5 fruit fly cellular contexts compared by ENCODE assay signal in the genomic region with DNA sequence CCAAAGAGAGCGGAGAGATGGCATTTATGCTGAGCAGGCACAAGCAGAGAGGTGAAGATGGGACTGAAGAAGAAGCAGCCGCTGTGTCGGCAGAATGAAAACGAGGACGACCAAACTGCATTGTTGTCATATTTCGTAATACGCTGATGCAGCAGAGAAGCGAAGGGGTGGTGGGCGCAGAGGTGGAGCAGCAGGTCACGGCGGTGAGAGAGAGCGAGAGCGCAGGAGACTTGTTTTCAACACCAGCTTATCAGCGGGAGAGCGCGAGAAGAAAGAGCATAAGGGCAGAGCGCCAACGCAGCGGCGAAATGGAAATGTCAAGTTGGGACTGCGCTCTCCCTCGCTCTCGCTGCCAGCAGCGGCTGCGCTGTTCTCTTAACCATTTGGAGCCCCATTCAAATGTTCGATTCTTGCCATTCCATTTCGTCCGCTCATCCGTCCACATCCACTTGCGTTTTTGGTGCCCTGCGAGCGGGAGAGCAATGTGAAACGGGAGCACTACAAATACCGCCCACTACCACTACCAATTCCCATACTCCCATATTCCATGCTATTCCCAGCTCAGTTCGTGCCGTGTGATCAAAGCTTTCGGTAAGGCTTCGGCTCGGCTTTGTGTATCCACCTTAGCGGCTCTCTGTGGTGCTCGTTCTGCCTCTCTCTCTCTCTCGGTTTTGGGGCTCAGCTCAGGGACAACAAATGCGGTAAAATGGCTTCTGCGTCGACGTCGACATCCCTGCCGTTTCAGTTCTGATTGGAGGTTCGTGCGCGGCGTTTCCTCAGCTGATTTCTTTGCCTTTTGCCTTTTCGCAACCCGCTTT.
TF ChIP-seq lines count a peak whose summit lies in the region.

A gene (plus strand): TSS at position 562 of the 818 bp plus-strand sequence.

TF ChIP-seq in whole organism, adult, 20 proteins besides CTCF, POLR2A, EP300 and RAD21 (continued from another document):
- TF ChIP-seq tj (GFP tag; optimal IDR thresholded peaks at IDR 0.05; lab: Kevin White, UChicago) = peak; percentile 100
- peak; percentile 22 for TF ChIP-seq Hr96 (GFP tag; optimal IDR thresholded peaks at IDR 0.05; lab: Kevin White, UChicago)
- TF ChIP-seq CG11617 (GFP tag; optimal IDR thresholded peaks at IDR 0.05; lab: Kevin White, UChicago) = peak; percentile 46
- TF ChIP-seq cnc (optimal IDR thresholded peaks at IDR 0.05; lab: Kevin White, UChicago) = no peak
- TF ChIP-seq bab1 (GFP tag; optimal IDR thresholded peaks at IDR 0.05; lab: Kevin White, UChicago) = peak; percentile 8
TF ChIP-seq in whole organism, adult: peak in this region for 6.

TF ChIP-seq in whole organism, embryonic, 481 proteins besides CTCF, POLR2A, EP300 and RAD21 (continued from another document and continues in another):
- TF ChIP-seq unc-4 (GFP tag; IDR thresholded peaks at IDR 0.05; lab: Robert Waterston, UW; ENCODE audit: partially characterized antibody) (peak; percentile 44), MESR4 (GFP tag; optimal IDR thresholded peaks at IDR 0.05; lab: Kevin White, UChicago) (no peak), ems (GFP tag; optimal IDR thresholded peaks at IDR 0.05; lab: Kevin White, UChicago) (no peak), CG8359 (GFP tag; optimal IDR thresholded peaks at IDR 0.05; lab: Kevin White, UChicago; ENCODE audit: borderline replicate concordance) (no peak), hth (optimal IDR thresholded peaks at IDR 0.05; lab: Kevin White, UChicago) (no peak), CG13894 (tag; optimal IDR thresholded peaks at IDR 0.05; lab: Kevin White, UChicago) (no peak), CG1602 (GFP tag; optimal IDR thresholded peaks at IDR 0.05; lab: Kevin White, UChicago) (no peak), CG18476 (GFP tag; optimal IDR thresholded peaks at IDR 0.05; lab: Kevin White, UChicago) (no peak), CG16779 (GFP tag; IDR thresholded peaks at IDR 0.05; lab: Robert Waterston, UW) (no peak), pfk (GFP tag; optimal IDR thresholded peaks at IDR 0.05; lab: Kevin White, UChicago) (no peak), fd96Cb (tag; optimal IDR thresholded peaks at IDR 0.05; lab: Kevin White, UChicago) (no peak), trh (GFP tag; optimal IDR thresholded peaks at IDR 0.05; lab: Kevin White, UChicago) (no peak), gcm (GFP tag; optimal IDR thresholded peaks at IDR 0.05; lab: Kevin White, UChicago) (no peak), CG7357 (GFP tag; IDR thresholded peaks at IDR 0.05; lab: Robert Waterston, UW) (no peak), Adf1 (GFP tag; IDR thresholded peaks at IDR 0.05; lab: Robert Waterston, UW) (peak; percentile 78), lov (optimal IDR thresholded peaks at IDR 0.05; lab: Kevin White, UChicago) (no peak), lov (GFP tag; IDR thresholded peaks at IDR 0.05; lab: Robert Waterston, UW) (no peak), CG5953 (GFP tag; IDR thresholded peaks at IDR 0.05; lab: Robert Waterston, UW) (no peak), CG10654 (GFP tag; optimal IDR thresholded peaks at IDR 0.05; lab: Kevin White, UChicago) (no peak), Mrtf (GFP tag; IDR thresholded peaks at IDR 0.05; lab: Robert Waterston, UW) (no peak), dm (GFP tag; optimal IDR thresholded peaks at IDR 0.05; lab: Kevin White, UChicago) (no peak), pnt (GFP tag; optimal IDR thresholded peaks at IDR 0.05; lab: Kevin White, UChicago) (no peak), CG31388 (GFP tag; optimal IDR thresholded peaks at IDR 0.05; lab: Kevin White, UChicago) (no peak), CG33213 (GFP tag; optimal IDR thresholded peaks at IDR 0.05; lab: Kevin White, UChicago) (no peak), zen (tag; optimal IDR thresholded peaks at IDR 0.05; lab: Kevin White, UChicago) (no peak), odd (GFP tag; optimal IDR thresholded peaks at IDR 0.05; lab: Kevin White, UChicago) (peak; percentile 7), CG7839 (tag; optimal IDR thresholded peaks at IDR 0.05; lab: Kevin White, UChicago) (no peak), slp2 (GFP tag; optimal IDR thresholded peaks at IDR 0.05; lab: Kevin White, UChicago) (no peak), crol (GFP tag; IDR thresholded peaks at IDR 0.05; lab: Robert Waterston, UW) (peak; percentile 96), yki (optimal IDR thresholded peaks at IDR 0.05; lab: Kevin White, UChicago) (peak; percentile 96), repo (GFP tag; optimal IDR thresholded peaks at IDR 0.05; lab: Kevin White, UChicago) (no peak)

TF ChIP-seq in whole organism, prepupa, 60 proteins besides CTCF, POLR2A, EP300 and RAD21 (continued from another document and continues in another):
- TF ChIP-seq CG11902 (GFP tag; optimal IDR thresholded peaks at IDR 0.05; lab: Kevin White, UChicago) (no peak), dac (GFP tag; optimal IDR thresholded peaks at IDR 0.05; lab: Kevin White, UChicago) (no peak), Hr4 (GFP tag; optimal IDR thresholded peaks at IDR 0.05; lab: Kevin White, UChicago) (no peak), CG3032 (tag; optimal IDR thresholded peaks at IDR 0.05; lab: Kevin White, UChicago) (peak; percentile 7), CG31627 (GFP tag; optimal IDR thresholded peaks at IDR 0.05; lab: Kevin White, UChicago) (no peak), Lpt (GFP tag; optimal IDR thresholded peaks at IDR 0.05; lab: Kevin White, UChicago) (peak; percentile 11), eg (GFP tag; IDR thresholded peaks at IDR 0.05; lab: Robert Waterston, UW) (peak; percentile 17; the same call in 1 of the 3 replicates), ss (GFP tag; optimal IDR thresholded peaks at IDR 0.05; lab: Kevin White, UChicago) (peak; percentile 17 to 43), CG34406 (GFP tag; optimal IDR thresholded peaks at IDR 0.05; lab: Kevin White, UChicago) (no peak), CG6792 (GFP tag; optimal IDR thresholded peaks at IDR 0.05; lab: Kevin White, UChicago) (peak; percentile 6), Hr39 (GFP tag; optimal IDR thresholded peaks at IDR 0.05; lab: Kevin White, UChicago) (no peak), fkh (GFP tag; optimal IDR thresholded peaks at IDR 0.05; lab: Kevin White, UChicago) (peak; percentile 13), CG10669 (GFP tag; optimal IDR thresholded peaks at IDR 0.05; lab: Kevin White, UChicago) (no peak), CG3919 (GFP tag; optimal IDR thresholded peaks at IDR 0.05; lab: Kevin White, UChicago) (peak; percentile 10), Met (GFP tag; optimal IDR thresholded peaks at IDR 0.05; lab: Kevin White, UChicago) (peak; percentile 22), pdm3 (GFP tag; optimal IDR thresholded peaks at IDR 0.05; lab: Kevin White, UChicago) (no peak), CG8119 (GFP tag; IDR thresholded peaks at IDR 0.05; lab: Robert Waterston, UW) (no peak), CG32006 (GFP tag; optimal IDR thresholded peaks at IDR 0.05; lab: Kevin White, UChicago) (no peak), CG6163 (GFP tag; IDR thresholded peaks at IDR 0.05; lab: Robert Waterston, UW) (peak; percentile 49; the same call in 2 of the 3 replicates), CG16779 (tag; optimal IDR thresholded peaks at IDR 0.05; lab: Kevin White, UChicago) (no peak), esn (GFP tag; optimal IDR thresholded peaks at IDR 0.05; lab: Kevin White, UChicago) (peak; percentile 11), Eip75B (GFP tag; optimal IDR thresholded peaks at IDR 0.05; lab: Kevin White, UChicago) (peak; percentile 75), Eip78C (GFP tag; lab: Kevin White, UChicago) (peak; percentile 77), Ets21C (GFP tag; optimal IDR thresholded peaks at IDR 0.05; lab: Kevin White, UChicago) (no peak), Eip93F (GFP tag; optimal IDR thresholded peaks at IDR 0.05; lab: Kevin White, UChicago) (no peak), topi (GFP tag; optimal IDR thresholded peaks at IDR 0.05; lab: Kevin White, UChicago) (peak; percentile 2), fd85E (GFP tag; optimal IDR thresholded peaks at IDR 0.05; lab: Kevin White, UChicago) (no peak), CG9139 (GFP tag; optimal IDR thresholded peaks at IDR 0.05; lab: Kevin White, UChicago) (peak; percentile 56), CG6854 (GFP tag; optimal IDR thresholded peaks at IDR 0.05; lab: Kevin White, UChicago) (peak; percentile 43), Smox (GFP tag; optimal IDR thresholded peaks at IDR 0.05; lab: Kevin White, UChicago) (peak; percentile 9), CG1621 (tag; optimal IDR thresholded peaks at IDR 0.05; lab: Kevin White, UChicago) (peak; percentile 36)

TF ChIP-seq in whole organism, pupa, 21 proteins besides CTCF, POLR2A, EP300 and RAD21 (continued from another document):
- TF ChIP-seq Ets98B (GFP tag; IDR thresholded peaks at IDR 0.05; lab: Robert Waterston, UW) (peak; percentile 42; the same call in 1 of the 2 replicates), CG8159 (tag; optimal IDR thresholded peaks at IDR 0.05; lab: Kevin White, UChicago) (peak; percentile 24), EcR (GFP tag; optimal IDR thresholded peaks at IDR 0.05; lab: Kevin White, UChicago) (peak; percentile 91), CG34367 (tag; optimal IDR thresholded peaks at IDR 0.05; lab: Kevin White, UChicago) (no peak), rn (GFP tag; IDR thresholded peaks at IDR 0.05; lab: Robert Waterston, UW) (no peak)

TF ChIP-seq in whole organism, wandering third instar larva, 38 proteins besides CTCF, POLR2A, EP300 and RAD21 (continued from another document):
- TF ChIP-seq pan (optimal IDR thresholded peaks at IDR 0.05; lab: Kevin White, UChicago) (no peak), Dif (GFP tag; optimal IDR thresholded peaks at IDR 0.05; lab: Kevin White, UChicago; ENCODE audit: partially characterized antibody) (peak; percentile 92), Dfd (GFP tag; optimal IDR thresholded peaks at IDR 0.05; lab: Kevin White, UChicago) (no peak), dl (GFP tag; optimal IDR thresholded peaks at IDR 0.05; lab: Kevin White, UChicago; ENCODE audit: insufficient read depth in 1 of 2, partially characterized antibody in 2 of 2) (peak; percentile 89 to 96), Mio (GFP tag; optimal IDR thresholded peaks at IDR 0.05; lab: Kevin White, UChicago) (no peak), HLH106 (tag; optimal IDR thresholded peaks at IDR 0.05; lab: Kevin White, UChicago) (peak; percentile 4), Hr83 (GFP tag; optimal IDR thresholded peaks at IDR 0.05; lab: Kevin White, UChicago; ENCODE audit: poor library complexity, severe bottlenecking) (peak; percentile 25), psq (GFP tag; optimal IDR thresholded peaks at IDR 0.05; lab: Kevin White, UChicago) (peak; percentile 58), fru (GFP tag; optimal IDR thresholded peaks at IDR 0.05; lab: Kevin White, UChicago) (peak; percentile 63), jim (GFP tag; optimal IDR thresholded peaks at IDR 0.05; lab: Kevin White, UChicago) (no peak), ey (GFP tag; optimal IDR thresholded peaks at IDR 0.05; lab: Kevin White, UChicago) (no peak), brk (GFP tag; optimal IDR thresholded peaks at IDR 0.05; lab: Kevin White, UChicago) (no peak), Vsx2 (GFP tag; optimal IDR thresholded peaks at IDR 0.05; lab: Kevin White, UChicago; ENCODE audit: partially characterized antibody) (peak; percentile 83), sage (GFP tag; optimal IDR thresholded peaks at IDR 0.05; lab: Kevin White, UChicago) (no peak), OdsH (GFP tag; optimal IDR thresholded peaks at IDR 0.05; lab: Kevin White, UChicago) (no peak), br (GFP tag; optimal IDR thresholded peaks at IDR 0.05; lab: Kevin White, UChicago) (peak; percentile 11), CrebA (GFP tag; optimal IDR thresholded peaks at IDR 0.05; lab: Kevin White, UChicago; ENCODE audit: borderline replicate concordance) (peak; percentile 65), Hr78 (GFP tag; optimal IDR thresholded peaks at IDR 0.05; lab: Kevin White, UChicago) (no peak), woc (GFP tag; optimal IDR thresholded peaks at IDR 0.05; lab: Kevin White, UChicago) (no peak)
